Fruit fly (Drosophila melanogaster) whole organism, wandering third instar larva: ENCODE data around the gene CG10222.

Experiments
- h ChIP-seq: fragments of 200-800 bp; sonication (Bioruptor generic); optimal IDR thresholded peaks from 3 replicates; lab custom pipeline; 2016; ENCODE audit warnings: missing biosample characterization, mild to moderate bottlenecking, missing genetic modification characterization
- pan ChIP-seq: fragments of >200 bp; optimal IDR thresholded peaks from 2 replicates; lab custom pipeline; 2017

- TF ChIP-seq pan (lab: Kevin White, UChicago) (no peak), h (GFP tag; lab: Kevin White, UChicago) (no peak)
Measured at dm6 chr3L:13432791-13433190, 20.5 kb upstream of the CG10222 start.
